Worm (Caenorhabditis elegans) whole organism, young adult: ENCODE results near the gene rpn-6.2.
A peak's percentile ranks its signal among the peaks of the same experiment; 100 is the strongest.

Source experiments
- B0019.2 ChIP-seq: fragments of 200-800 bp; sonication (Bioruptor generic); conservative IDR thresholded peaks from 2 replicates; pipeline ENCODE4 v1.3.6; 2022; ENCODE audit warnings: missing genetic modification reagents, missing genetic modification characterization, missing compliant biosample characterization
- C17E4.6 ChIP-seq: fragments of 200-800 bp; sonication (Bioruptor generic); IDR thresholded peaks from 2 replicates; pipeline ENCODE4 v1.3.6; 2022; ENCODE audit warnings: missing genetic modification reagents, missing genetic modification characterization, missing compliant biosample characterization
- D2030.7 ChIP-seq: fragments of 200-800 bp; sonication (Bioruptor generic); IDR thresholded peaks from 2 replicates; pipeline ENCODE4 v1.3.6; 2022; ENCODE audit warnings: missing genetic modification reagents, missing genetic modification characterization, missing compliant biosample characterization
- F10E7.11 ChIP-seq: sonication (generic microtip); optimal IDR thresholded peaks from 2 replicates; lab custom pipeline; 2017; ENCODE audit warnings: mild to moderate bottlenecking, missing genetic modification characterization, moderate library complexity, missing compliant biosample characterization
- F23B12.7 ChIP-seq: sonication (generic microtip); optimal IDR thresholded peaks from 2 replicates; lab custom pipeline; 2017; ENCODE audit warnings: missing genetic modification characterization, mild to moderate bottlenecking, missing compliant biosample characterization, antibody characterized with exemption, moderate library complexity; ENCODE audit not compliant: insufficient read depth
- F55B11.4 ChIP-seq: sonication (generic microtip); optimal IDR thresholded peaks from 2 replicates; lab custom pipeline; 2016; ENCODE audit warnings: missing compliant biosample characterization, missing genetic modification characterization, borderline replicate concordance; ENCODE audit not compliant: insufficient read depth
- Y56A3A.18 ChIP-seq: fragments of 200-800 bp; sonication (Bioruptor generic); IDR thresholded peaks from 2 replicates; pipeline ENCODE4 v1.3.6; 2022; ENCODE audit warnings: missing genetic modification reagents, missing genetic modification characterization, missing compliant biosample characterization
- Y95B8A.8 ChIP-seq: fragments of 200-800 bp; sonication (Bioruptor generic); IDR thresholded peaks from 2 replicates; pipeline ENCODE4 v1.3.6; 2022; ENCODE audit warnings: missing genetic modification reagents, missing genetic modification characterization, missing compliant biosample characterization
- ama-1 ChIP-seq, 3 experiments: fragments of 150-350 bp in 1 of 3; sonication (generic microtip) in 2 of 3; optimal IDR thresholded peaks; 2 replicates each; lab custom pipeline; 2014 to 2018; ENCODE audit warnings: missing biosample characterization in 2 of 3, missing genetic modification characterization in 2 of 3, missing genetic modification reagents in 2 of 3
- athp-1 ChIP-seq: sonication (generic microtip); optimal IDR thresholded peaks from 2 replicates; lab custom pipeline; 2017; ENCODE audit warnings: mild to moderate bottlenecking, missing genetic modification characterization, missing compliant biosample characterization
- attf-5 ChIP-seq: fragments of 200-800 bp; sonication (Bioruptor generic); optimal IDR thresholded peaks from 2 replicates; lab custom pipeline; 2018; ENCODE audit warnings: mild to moderate bottlenecking, missing genetic modification characterization, missing compliant biosample characterization
- attf-6 ChIP-seq: fragments of 200-800 bp; sonication (Bioruptor generic); IDR thresholded peaks from 2 replicates; pipeline ENCODE4 v1.3.6; 2022; ENCODE audit warnings: missing genetic modification reagents, missing genetic modification characterization, missing compliant biosample characterization
- cebp-1 ChIP-seq, 2 experiments: fragments of 200-800 bp in 1 of 2; sonication (Bioruptor generic) in 1 of 2; sonication (generic microtip) in 1 of 2; IDR thresholded peaks in 1 of 2; optimal IDR thresholded peaks in 1 of 2; 2 replicates each; pipeline versions ENCODE4 v1.3.6 to Lab custom; 2017 to 2022; ENCODE audit warnings: missing compliant biosample characterization in 2 of 2, missing genetic modification characterization in 2 of 2, mild to moderate bottlenecking in 1 of 2, missing genetic modification reagents in 1 of 2, moderate library complexity in 1 of 2
- ceh-27 ChIP-seq: fragments of 200-800 bp; sonication (Bioruptor generic); optimal IDR thresholded peaks from 2 replicates; lab custom pipeline; 2018; ENCODE audit warnings: mild to moderate bottlenecking, missing genetic modification characterization, moderate library complexity, missing compliant biosample characterization
- dpl-1 ChIP-seq: fragments of 150-350 bp; optimal IDR thresholded peaks from 2 replicates; lab custom pipeline; 2014; ENCODE audit warnings: missing biosample characterization, missing genetic modification reagents, missing genetic modification characterization
- efl-1 ChIP-seq: fragments of 150-350 bp; optimal IDR thresholded peaks from 2 replicates; lab custom pipeline; 2014; ENCODE audit warnings: missing biosample characterization, missing genetic modification reagents, missing genetic modification characterization
- gei-17 ChIP-seq: fragments of 200-800 bp; sonication (Bioruptor generic); optimal IDR thresholded peaks from 2 replicates; lab custom pipeline; 2018; ENCODE audit warnings: mild to moderate bottlenecking, missing genetic modification characterization, missing compliant biosample characterization
- lin-26 ChIP-seq: fragments of 200-800 bp; sonication (Bioruptor generic); IDR thresholded peaks from 2 replicates; pipeline ENCODE4 v1.3.6; 2022; ENCODE audit warnings: missing genetic modification reagents, missing genetic modification characterization, missing compliant biosample characterization
- lin-35 ChIP-seq, 3 experiments: fragments of 150-350 bp in 2 of 3; sonication (generic microtip) in 1 of 3; optimal IDR thresholded peaks; 2 replicates each; lab custom pipeline; 2014 to 2018; ENCODE audit warnings: missing biosample characterization in 3 of 3, missing genetic modification characterization in 3 of 3, missing genetic modification reagents in 3 of 3
- lin-54 ChIP-seq: fragments of 200-800 bp; sonication (Bioruptor generic); optimal IDR thresholded peaks from 2 replicates; lab custom pipeline; 2018; ENCODE audit warnings: mild to moderate bottlenecking, missing genetic modification characterization, missing compliant biosample characterization
- lsl-1 ChIP-seq: fragments of 200-800 bp; sonication (Bioruptor generic); optimal IDR thresholded peaks from 2 replicates; lab custom pipeline; 2018; ENCODE audit warnings: mild to moderate bottlenecking, missing genetic modification characterization, moderate library complexity, missing compliant biosample characterization
- madf-6 ChIP-seq: fragments of 200-800 bp; sonication (Bioruptor generic); IDR thresholded peaks from 2 replicates; pipeline ENCODE4 v1.3.6; 2022; ENCODE audit warnings: missing genetic modification reagents, missing genetic modification characterization, missing compliant biosample characterization
- madf-8 ChIP-seq: fragments of 200-800 bp; sonication (Bioruptor generic); conservative IDR thresholded peaks from 2 replicates; pipeline ENCODE4 v1.3.6; 2022; ENCODE audit warnings: missing genetic modification reagents, missing genetic modification characterization, missing compliant biosample characterization
- mcd-1 ChIP-seq: fragments of 200-800 bp; sonication (Bioruptor generic); IDR thresholded peaks from 2 replicates; pipeline ENCODE4 v1.3.6; 2022; ENCODE audit warnings: missing genetic modification reagents, missing genetic modification characterization, missing compliant biosample characterization
- mel-28 ChIP-seq: sonication (generic microtip); optimal IDR thresholded peaks from 2 replicates; lab custom pipeline; 2016; ENCODE audit warnings: borderline replicate concordance, mild to moderate bottlenecking, missing genetic modification characterization, missing compliant biosample characterization
- nfyb-1 ChIP-seq: fragments of 200-800 bp; sonication (Bioruptor generic); IDR thresholded peaks from 2 replicates; pipeline ENCODE4 v1.3.6; 2022; ENCODE audit warnings: missing genetic modification reagents, missing genetic modification characterization, missing compliant biosample characterization
- nhr-80 ChIP-seq: sonication (generic microtip); optimal IDR thresholded peaks from 2 replicates; lab custom pipeline; 2016; ENCODE audit warnings: missing genetic modification characterization, missing compliant biosample characterization
- rcor-1 ChIP-seq: fragments of 200-800 bp; sonication (Bioruptor generic); IDR thresholded peaks from 2 replicates; pipeline ENCODE4 v1.3.6; 2022; ENCODE audit warnings: missing genetic modification reagents, missing genetic modification characterization, missing compliant biosample characterization
- repo-1 ChIP-seq: sonication (generic microtip); optimal IDR thresholded peaks from 2 replicates; lab custom pipeline; 2017; ENCODE audit warnings: mild to moderate bottlenecking, missing genetic modification characterization, missing compliant biosample characterization
- sea-2 ChIP-seq: fragments of 200-800 bp; sonication (Bioruptor generic); IDR thresholded peaks from 2 replicates; pipeline ENCODE4 v1.3.6; 2022; ENCODE audit warnings: missing genetic modification characterization, missing compliant biosample characterization
- snpc-1.1 ChIP-seq: sonication (generic microtip); optimal IDR thresholded peaks from 2 replicates; lab custom pipeline; 2017; ENCODE audit warnings: missing genetic modification characterization, mild to moderate bottlenecking, missing compliant biosample characterization, antibody characterized with exemption, moderate library complexity, missing genotype, missing genetic modification reagents; ENCODE audit not compliant: insufficient read depth
- snpc-1.3 ChIP-seq: sonication (generic microtip); optimal IDR thresholded peaks from 2 replicates; lab custom pipeline; 2017; ENCODE audit warnings: missing genetic modification characterization, mild to moderate bottlenecking, missing compliant biosample characterization, antibody characterized with exemption, moderate library complexity, missing genotype, missing genetic modification reagents; ENCODE audit not compliant: insufficient read depth
- snpc-3.4 ChIP-seq: sonication (generic microtip); optimal IDR thresholded peaks from 2 replicates; lab custom pipeline; 2017; ENCODE audit warnings: missing genetic modification characterization, mild to moderate bottlenecking, missing compliant biosample characterization, antibody characterized with exemption, moderate library complexity, missing genotype, missing genetic modification reagents
- snpc-4 ChIP-seq, 5 experiments: fragments of 150-350 bp in 1 of 5; sonication (generic microtip) in 4 of 5; optimal IDR thresholded peaks; 2 replicates each; lab custom pipeline; 2014 to 2018; ENCODE audit warnings: missing genetic modification characterization in 5 of 5, missing biosample characterization in 3 of 5, antibody characterized with exemption in 2 of 5, mild to moderate bottlenecking in 2 of 5, missing compliant biosample characterization in 2 of 5, missing genotype in 2 of 5, moderate library complexity in 2 of 5, missing genetic modification reagents in 1 of 5
- tbp1 ChIP-seq: fragments of 200-800 bp; sonication (Bioruptor generic); optimal IDR thresholded peaks from 2 replicates; lab custom pipeline; 2018; ENCODE audit warnings: mild to moderate bottlenecking, missing genetic modification characterization, missing compliant biosample characterization
- zim-3 ChIP-seq: sonication (generic microtip); optimal IDR thresholded peaks from 2 replicates; lab custom pipeline; 2017; ENCODE audit warnings: mild to moderate bottlenecking, missing genetic modification characterization, moderate library complexity, missing compliant biosample characterization
- ztf-18 ChIP-seq: sonication (generic microtip); optimal IDR thresholded peaks from 2 replicates; lab custom pipeline; 2016; ENCODE audit warnings: missing genotype, mild to moderate bottlenecking, missing genetic modification characterization, missing compliant biosample characterization

rpn-6.2 gene

DNA sequence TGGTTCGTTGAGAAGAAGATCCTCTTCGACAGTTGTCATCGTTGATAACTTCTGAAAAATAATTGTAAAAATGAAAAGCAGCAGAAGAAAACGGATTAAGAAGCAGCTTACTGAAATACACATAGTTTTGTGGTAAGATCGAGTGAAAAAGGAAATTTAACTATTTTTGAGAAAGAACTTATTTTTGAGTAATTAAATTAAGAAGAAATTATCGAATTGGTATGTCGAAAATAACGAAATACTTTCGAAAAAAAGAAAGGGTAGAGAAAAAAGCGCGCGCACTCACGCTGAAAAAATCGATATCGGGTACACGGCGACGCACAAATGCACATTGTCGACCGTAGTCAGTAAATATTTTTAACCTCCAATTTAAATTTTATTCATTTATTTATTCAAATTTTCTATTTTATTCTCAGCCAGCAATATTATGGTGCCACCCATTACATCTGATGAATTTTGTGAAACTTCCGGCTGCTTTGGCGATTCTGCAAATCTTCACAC lies 45.6 kb downstream of the rpn-6.2 start, which contains the start of the genes ZK643.5 and ZK643.2:
Gene ZK643.5 (minus strand): TSS at position 51 of the 501 bp plus-strand sequence.
Gene ZK643.2 (plus strand): TSS at position 395 of the 501 bp plus-strand sequence.
- no peak for TF ChIP-seq lin-26 (GFP tag; lab: Robert Waterston, UW)
- TF ChIP-seq F55B11.4 (tag; lab: Kevin White, UChicago) = no peak
- peak; percentile 15; the same call in 1 of the 2 replicates for TF ChIP-seq mcd-1 (GFP tag; lab: Robert Waterston, UW)
- TF ChIP-seq madf-6 (GFP tag; lab: Robert Waterston, UW) = peak; percentile 70
- TF ChIP-seq madf-8 = peak; percentile 51
- TF ChIP-seq nhr-80 (tag; lab: Kevin White, UChicago) = no peak
- peak; percentile 70 for TF ChIP-seq lin-54 (GFP tag; lab: Kevin White, UChicago)
- TF ChIP-seq athp-1 (tag; lab: Kevin White, UChicago) = peak; percentile 74
- TF ChIP-seq sea-2 (GFP tag; lab: Robert Waterston, UW) = no peak
- no peak for TF ChIP-seq F10E7.11 (tag; lab: Kevin White, UChicago)
- TF ChIP-seq lin-35 (GFP tag; optimal IDR thresholded peaks at IDR 0.05; lab: Kevin White, UChicago) = peak in 1 of 3 experiments; percentile 76
- peak; percentile 23 for TF ChIP-seq ztf-18 (tag; lab: Kevin White, UChicago)
- TF ChIP-seq B0019.2 (GFP tag; lab: Robert Waterston, UW) = no peak
- TF ChIP-seq dpl-1 = peak; percentile 63
- TF ChIP-seq gei-17 (GFP tag; lab: Kevin White, UChicago) = no peak
- peak; percentile 82 for TF ChIP-seq efl-1
- TF ChIP-seq lsl-1 (GFP tag; lab: Kevin White, UChicago) = peak; percentile 74
- peak; percentile 71 for TF ChIP-seq snpc-1.3 (tag; lab: Kevin White, UChicago)
- peak; percentile 22 for TF ChIP-seq ceh-27 (GFP tag; lab: Kevin White, UChicago)
- peak; percentile 57 for TF ChIP-seq snpc-3.4 (tag; lab: Kevin White, UChicago)
- TF ChIP-seq cebp-1 (GFP tag; IDR thresholded peaks at IDR 0.05; lab: Robert Waterston, UW) = no peak
- TF ChIP-seq cebp-1 (tag; optimal IDR thresholded peaks at IDR 0.05; lab: Kevin White, UChicago) = peak; percentile 63
- TF ChIP-seq rcor-1 (GFP tag; lab: Robert Waterston, UW) = 0 out of 2 replicates have a peak, but pooled peaks have one; percentile 15
- no peak for TF ChIP-seq mel-28 (tag; lab: Kevin White, UChicago)
- TF ChIP-seq nfyb-1 (GFP tag; lab: Robert Waterston, UW) = 0 out of 2 replicates have a peak, but pooled peaks have one; percentile 11
- no peak for TF ChIP-seq attf-6
- peak; percentile 36 for TF ChIP-seq F23B12.7 (tag; lab: Kevin White, UChicago)
- TF ChIP-seq attf-5 (GFP tag; lab: Kevin White, UChicago) = peak; percentile 19
- no peak for TF ChIP-seq zim-3
- TF ChIP-seq tbp1 = peak; percentile 36
- no peak for TF ChIP-seq Y56A3A.18 (GFP tag; lab: Robert Waterston, UW)
- peak; percentile 8 for TF ChIP-seq snpc-4 (GFP tag; optimal IDR thresholded peaks at IDR 0.05; lab: Kevin White, UChicago)
- TF ChIP-seq snpc-4 (tag; optimal IDR thresholded peaks at IDR 0.05; lab: Kevin White, UChicago) = peak in 1 of 4 experiments; percentile 5
- peak; percentile 26 for TF ChIP-seq snpc-1.1 (tag; lab: Kevin White, UChicago)
- TF ChIP-seq ama-1 (optimal IDR thresholded peaks at IDR 0.05; lab: Kevin White, UChicago) = no peak
- peak in 1 of 2 experiments; percentile 64 for TF ChIP-seq ama-1 (GFP tag; optimal IDR thresholded peaks at IDR 0.05; lab: Kevin White, UChicago)
- TF ChIP-seq D2030.7 (GFP tag; lab: Robert Waterston, UW) = peak; percentile 45; the same call in 1 of the 2 replicates

DNA sequence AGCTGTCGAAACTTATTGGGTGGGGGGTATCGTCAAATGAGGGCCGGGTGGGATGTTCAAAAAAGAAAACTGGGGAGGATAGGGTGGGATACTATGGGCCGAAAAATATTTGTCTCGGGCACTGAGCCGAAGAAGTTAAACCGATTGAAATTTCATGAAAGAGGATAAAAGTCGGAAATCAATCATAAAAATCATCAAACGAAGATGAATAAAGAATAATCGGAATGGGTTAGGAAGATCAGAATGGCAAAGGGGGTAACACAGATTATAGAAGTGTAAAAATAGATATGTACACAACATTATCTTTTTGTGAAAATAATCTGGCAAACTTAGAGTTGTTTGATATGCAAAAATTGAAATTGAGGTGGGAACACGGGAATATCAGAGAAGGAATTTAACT lies 46.3 kb downstream of the rpn-6.2 start:
- TF ChIP-seq nfyb-1 (GFP tag; lab: Robert Waterston, UW) (0 out of 2 replicates have a peak, but pooled peaks have one; percentile 16), Y95B8A.8 (GFP tag; lab: Robert Waterston, UW) (no peak), ama-1 (optimal IDR thresholded peaks at IDR 0.05; lab: Kevin White, UChicago) (no peak), ama-1 (GFP tag; optimal IDR thresholded peaks at IDR 0.05; lab: Kevin White, UChicago) (no peak), C17E4.6 (GFP tag; lab: Robert Waterston, UW) (no peak), repo-1 (tag; lab: Kevin White, UChicago) (no peak)
